Worm (Caenorhabditis elegans) whole organism, dauer: ENCODE data around the gene dop-3.

ENCODE experiments used
- unc-62 ChIP-seq: sonication (generic microtip); optimal IDR thresholded peaks from 2 replicates; lab custom pipeline; 2017; ENCODE audit warnings: missing biosample characterization, missing genetic modification reagents, missing genetic modification characterization

dop-3 gene

ce11 chrX:6572987-6573386 lies 3.5 kb upstream of the dop-3 start:
- TF ChIP-seq unc-62 (GFP tag; lab: Kevin White, UChicago), result no peak

- TF ChIP-seq unc-62 (GFP tag; lab: Kevin White, UChicago), result no peak
These were observed 7.1 kb downstream of the dop-3 start, which contains the start of gene aaim-1 for ce11 chrX:6562378-6562856. Gene aaim-1, minus strand, starts transcription at chrX:6562428.

- TF ChIP-seq unc-62 (GFP tag; lab: Kevin White, UChicago), result no peak
These were observed 9.0 kb downstream of the dop-3 start for ce11 chrX:6560495-6560894.

ce11 chrX:6553634-6554033 lies 15.9 kb downstream of the dop-3 start:
- no peak for TF ChIP-seq unc-62 (GFP tag; lab: Kevin White, UChicago)

- no peak for TF ChIP-seq unc-62 (GFP tag; lab: Kevin White, UChicago)
These were observed 16.7 kb downstream of the dop-3 start, which contains the start of gene svh-2 for ce11 chrX:6552806-6553337. Gene svh-2, plus strand, starts transcription at chrX:6553287.

- no peak for TF ChIP-seq unc-62 (GFP tag; lab: Kevin White, UChicago)
These were observed 17.8 kb downstream of the dop-3 start for ce11 chrX:6551679-6552078.

- TF ChIP-seq unc-62 (GFP tag; lab: Kevin White, UChicago), result no peak
These were observed 18.4 kb downstream of the dop-3 start for ce11 chrX:6551073-6551652.

ce11 chrX:6543665-6544064 lies 25.9 kb downstream of the dop-3 start:
- no peak for TF ChIP-seq unc-62 (GFP tag; lab: Kevin White, UChicago)

ce11 chrX:6542692-6543091 lies 26.8 kb downstream of the dop-3 start, which contains the start of gene T14E8.2:
Gene T14E8.2, plus strand, starts transcription at chrX:6542992.
- no peak for TF ChIP-seq unc-62 (GFP tag; lab: Kevin White, UChicago)

- TF ChIP-seq unc-62 (GFP tag; lab: Kevin White, UChicago), result no peak
These were observed 31.5 kb downstream of the dop-3 start for ce11 chrX:6538068-6538467.

- no peak for TF ChIP-seq unc-62 (GFP tag; lab: Kevin White, UChicago)
These were observed 32.7 kb downstream of the dop-3 start, which contains the start of gene ilys-5 for ce11 chrX:6536701-6537279. Gene ilys-5, minus strand, starts transcription at chrX:6536840.

ce11 chrX:6533038-6533437 lies 36.5 kb downstream of the dop-3 start:
- TF ChIP-seq unc-62 (GFP tag; lab: Kevin White, UChicago), result no peak

ce11 chrX:6531896-6532295 lies 37.6 kb downstream of the dop-3 start:
- no peak for TF ChIP-seq unc-62 (GFP tag; lab: Kevin White, UChicago)

ce11 chrX:6530591-6530990 lies 38.9 kb downstream of the dop-3 start:
- TF ChIP-seq unc-62 (GFP tag; lab: Kevin White, UChicago), result no peak

- TF ChIP-seq unc-62 (GFP tag; lab: Kevin White, UChicago), result no peak
These were observed 39.5 kb downstream of the dop-3 start, which contains the start of gene ceh-60 for ce11 chrX:6530046-6530445. Gene ceh-60, minus strand, starts transcription at chrX:6530146.

ce11 chrX:6522634-6523070 lies 46.9 kb downstream of the dop-3 start:
- no peak for TF ChIP-seq unc-62 (GFP tag; lab: Kevin White, UChicago)

- TF ChIP-seq unc-62 (GFP tag; lab: Kevin White, UChicago), result no peak
These were observed 48.9 kb downstream of the dop-3 start for ce11 chrX:6520644-6521043.
